Worm (Caenorhabditis elegans) whole organism, L1 larva: ENCODE measurements around the gene srw-87.

Experiments used
- ces-1 ChIP-seq: fragments of 150-350 bp; optimal IDR thresholded peaks from 2 replicates; lab custom pipeline; 2014; ENCODE audit warnings: missing biosample characterization, missing genetic modification reagents, missing genetic modification characterization
- dpl-1 ChIP-seq, 3 experiments: fragments of 150-350 bp in 2 of 3; sonication (generic microtip) in 1 of 3; optimal IDR thresholded peaks; 2 replicates each; lab custom pipeline; 2014 to 2017; ENCODE audit warnings: missing biosample characterization in 3 of 3, missing genetic modification characterization in 3 of 3, missing genetic modification reagents in 3 of 3
- egl-13 ChIP-seq: sonication (generic microtip); optimal IDR thresholded peaks from 2 replicates; lab custom pipeline; 2016; ENCODE audit warnings: missing genotype, missing genetic modification reagents, missing genetic modification characterization, missing compliant biosample characterization
- nhr-12 ChIP-seq: sonication (generic microtip); optimal IDR thresholded peaks from 2 replicates; lab custom pipeline; 2017; ENCODE audit warnings: missing biosample characterization, missing genetic modification characterization
- nhr-28 ChIP-seq: fragments of 150-350 bp; optimal IDR thresholded peaks from 2 replicates; lab custom pipeline; 2014; ENCODE audit warnings: missing biosample characterization, missing genetic modification characterization
- nhr-76 ChIP-seq: sonication (generic microtip); optimal IDR thresholded peaks from 2 replicates; lab custom pipeline; 2017; ENCODE audit warnings: missing biosample characterization, missing genetic modification characterization
- snu-23 ChIP-seq: sonication (generic microtip); optimal IDR thresholded peaks from 2 replicates; lab custom pipeline; 2016; ENCODE audit warnings: missing genetic modification characterization, missing compliant biosample characterization

DNA sequence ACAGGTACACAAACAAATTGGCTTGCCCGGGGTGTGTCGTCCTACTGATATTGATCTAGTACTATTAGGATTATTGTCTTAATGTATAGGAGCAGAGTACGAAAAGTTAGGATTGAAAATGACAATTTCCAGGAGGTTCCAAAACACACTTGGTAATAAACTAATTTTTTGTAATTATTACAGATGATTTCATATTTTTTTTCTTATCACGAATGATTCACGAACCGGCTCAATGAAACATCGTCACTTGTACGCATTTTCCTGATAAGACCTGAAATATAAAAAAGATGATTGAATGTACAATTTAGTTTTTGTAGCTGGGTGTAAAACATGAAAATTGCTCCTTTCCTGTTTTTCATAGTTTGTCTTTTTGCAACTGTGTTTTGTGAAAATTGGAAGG lies 34.0 kb upstream of the srw-87 start, which contains the start of the genes C31A11.13 and oac-6:
- TF ChIP-seq snu-23 (GFP tag; lab: Kevin White, UChicago) (no peak), dpl-1 (GFP tag; optimal IDR thresholded peaks at IDR 0.05; lab: Kevin White, UChicago) (no peak), egl-13 (tag; lab: Kevin White, UChicago) (no peak), nhr-12 (no peak), nhr-28 (tag; lab: Kevin White, UChicago) (no peak), ces-1 (GFP tag; lab: Kevin White, UChicago) (no peak), nhr-76 (tag; lab: Kevin White, UChicago) (no peak)
